Worm (Caenorhabditis elegans): Measurements from ENCODE around the gene K02D3.1.

Gene K02D3.1

ce11 chrX:13676892-13677291 is 29.8 kb upstream of the K02D3.1 start, which contains the start of gene gck-4:
TSS of gene gck-4 (plus strand) at chrX:13677192.
- TF ChIP-seq tab-1 (GFP tag; IDR thresholded peaks at IDR 0.05) (no peak), flt-1 (GFP tag; IDR thresholded peaks at IDR 0.05) (no peak), med-1 (GFP tag; optimal IDR thresholded peaks at IDR 0.05; ENCODE audit: insufficient read depth) (no peak), ref-1 (GFP tag; conservative IDR thresholded peaks at IDR 0.05) (no peak), ztf-23 (GFP tag; IDR thresholded peaks at IDR 0.05) (no peak), klf-2 (GFP tag; conservative IDR thresholded peaks at IDR 0.05) (no peak)

ce11 chrX:13685725-13686124 is 21.0 kb upstream of the K02D3.1 start:
- TF ChIP-seq cog-1 (tag; optimal IDR thresholded peaks at IDR 0.05) (no peak), klf-2 (GFP tag; conservative IDR thresholded peaks at IDR 0.05) (no peak), ref-1 (GFP tag; conservative IDR thresholded peaks at IDR 0.05) (no peak), ztf-29 (GFP tag; IDR thresholded peaks at IDR 0.05) (no peak), med-1 (GFP tag; optimal IDR thresholded peaks at IDR 0.05; ENCODE audit: insufficient read depth) (no peak), tab-1 (GFP tag; IDR thresholded peaks at IDR 0.05) (no peak), flt-1 (GFP tag; IDR thresholded peaks at IDR 0.05) (no peak), ztf-23 (GFP tag; IDR thresholded peaks at IDR 0.05) (no peak), T22C8.4 (GFP tag; IDR thresholded peaks at IDR 0.05) (no peak)

- peak; percentile 75 for TF ChIP-seq cog-1 (tag; optimal IDR thresholded peaks at IDR 0.05)
- no peak for TF ChIP-seq ref-1 (GFP tag; conservative IDR thresholded peaks at IDR 0.05)
These were observed 19.6 kb upstream of the K02D3.1 start for ce11 chrX:13687111-13687512.

- TF ChIP-seq ref-1 (GFP tag; conservative IDR thresholded peaks at IDR 0.05) (no peak), klf-2 (GFP tag; conservative IDR thresholded peaks at IDR 0.05) (no peak), cog-1 (tag; optimal IDR thresholded peaks at IDR 0.05) (no peak), ztf-23 (GFP tag; IDR thresholded peaks at IDR 0.05) (no peak), ztf-29 (GFP tag; IDR thresholded peaks at IDR 0.05) (no peak), flt-1 (GFP tag; IDR thresholded peaks at IDR 0.05) (no peak), T22C8.4 (GFP tag; IDR thresholded peaks at IDR 0.05) (no peak), tab-1 (GFP tag; IDR thresholded peaks at IDR 0.05) (no peak), med-1 (GFP tag; optimal IDR thresholded peaks at IDR 0.05; ENCODE audit: insufficient read depth) (no peak)
These were observed 19.1 kb upstream of the K02D3.1 start, which contains the start of gene adm-2 for ce11 chrX:13687655-13688054. TSS of gene adm-2 (plus strand) at chrX:13687955.

- TF ChIP-seq tab-1 (GFP tag; IDR thresholded peaks at IDR 0.05) (no peak), cog-1 (tag; optimal IDR thresholded peaks at IDR 0.05) (no peak), T22C8.4 (GFP tag; IDR thresholded peaks at IDR 0.05) (no peak), flt-1 (GFP tag; IDR thresholded peaks at IDR 0.05) (no peak), ztf-23 (GFP tag; IDR thresholded peaks at IDR 0.05) (no peak), med-1 (GFP tag; optimal IDR thresholded peaks at IDR 0.05; ENCODE audit: insufficient read depth) (no peak), ztf-29 (GFP tag; IDR thresholded peaks at IDR 0.05) (no peak), klf-2 (GFP tag; conservative IDR thresholded peaks at IDR 0.05) (no peak), ref-1 (GFP tag; conservative IDR thresholded peaks at IDR 0.05) (no peak)
These were observed 16.4 kb upstream of the K02D3.1 start for ce11 chrX:13690333-13690732.

ce11 chrX:13696152-13696551 is 10.6 kb upstream of the K02D3.1 start:
- TF ChIP-seq ztf-29 (GFP tag; IDR thresholded peaks at IDR 0.05) (no peak), ztf-23 (GFP tag; IDR thresholded peaks at IDR 0.05) (no peak), med-1 (GFP tag; optimal IDR thresholded peaks at IDR 0.05; ENCODE audit: insufficient read depth) (no peak), klf-2 (GFP tag; conservative IDR thresholded peaks at IDR 0.05) (no peak), ref-1 (GFP tag; conservative IDR thresholded peaks at IDR 0.05) (no peak), T22C8.4 (GFP tag; IDR thresholded peaks at IDR 0.05) (no peak)

ce11 chrX:13697520-13697919 is 9.2 kb upstream of the K02D3.1 start:
- TF ChIP-seq ref-1 (GFP tag; conservative IDR thresholded peaks at IDR 0.05): no peak
- TF ChIP-seq flt-1 (GFP tag; IDR thresholded peaks at IDR 0.05): 0 out of 2 replicates have a peak, but pooled peaks have one; percentile 44

ce11 chrX:13700642-13701233 is 6.0 kb upstream of the K02D3.1 start:
- TF ChIP-seq flt-1 (GFP tag; IDR thresholded peaks at IDR 0.05) (peak; percentile 88), ztf-29 (GFP tag; IDR thresholded peaks at IDR 0.05) (peak; percentile 56; the same call in 1 of the 2 replicates), T22C8.4 (GFP tag; IDR thresholded peaks at IDR 0.05) (peak; percentile 55; the same call in 1 of the 2 replicates), cog-1 (tag; optimal IDR thresholded peaks at IDR 0.05) (peak; percentile 98), ref-1 (GFP tag; conservative IDR thresholded peaks at IDR 0.05) (no peak), ztf-23 (GFP tag; IDR thresholded peaks at IDR 0.05) (peak; percentile 84), tab-1 (GFP tag; IDR thresholded peaks at IDR 0.05) (peak; percentile 64; the same call in 1 of the 2 replicates), klf-2 (GFP tag; conservative IDR thresholded peaks at IDR 0.05) (peak; percentile 69), med-1 (GFP tag; optimal IDR thresholded peaks at IDR 0.05; ENCODE audit: insufficient read depth) (peak; percentile 51)

ce11 chrX:13702923-13703322 is 3.8 kb upstream of the K02D3.1 start:
- TF ChIP-seq cog-1 (tag; optimal IDR thresholded peaks at IDR 0.05): no peak
- TF ChIP-seq ref-1 (GFP tag; conservative IDR thresholded peaks at IDR 0.05): no peak
- no peak for TF ChIP-seq flt-1 (GFP tag; IDR thresholded peaks at IDR 0.05)
- TF ChIP-seq ztf-23 (GFP tag; IDR thresholded peaks at IDR 0.05): no peak
- no peak for TF ChIP-seq T22C8.4 (GFP tag; IDR thresholded peaks at IDR 0.05)
- no peak for TF ChIP-seq klf-2 (GFP tag; conservative IDR thresholded peaks at IDR 0.05)

DNA sequence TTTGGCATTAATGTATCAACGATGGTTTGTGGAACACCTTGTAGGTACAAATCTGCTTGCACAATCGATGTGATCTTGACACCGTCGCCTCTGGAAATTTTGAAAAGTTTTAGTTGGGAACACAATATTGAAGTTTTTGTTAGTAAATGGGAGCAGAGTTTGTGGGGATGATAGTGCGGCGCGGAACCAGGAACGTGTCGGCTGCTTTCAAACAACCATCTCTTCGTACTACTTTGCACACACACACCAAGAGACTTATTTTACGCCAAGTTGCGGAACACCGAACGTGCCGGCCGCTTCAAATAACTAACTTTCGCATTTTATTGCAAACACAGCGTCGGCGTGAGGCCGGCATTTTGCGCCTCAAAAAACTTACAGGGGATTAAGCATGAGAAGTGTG is 2.4 kb downstream of the K02D3.1 start:
- TF ChIP-seq tab-1 (GFP tag; IDR thresholded peaks at IDR 0.05) (no peak), ztf-23 (GFP tag; IDR thresholded peaks at IDR 0.05) (no peak), klf-2 (GFP tag; conservative IDR thresholded peaks at IDR 0.05) (no peak), ztf-29 (GFP tag; IDR thresholded peaks at IDR 0.05) (no peak), T22C8.4 (GFP tag; IDR thresholded peaks at IDR 0.05) (no peak), med-1 (GFP tag; optimal IDR thresholded peaks at IDR 0.05; ENCODE audit: insufficient read depth) (no peak), flt-1 (GFP tag; IDR thresholded peaks at IDR 0.05) (no peak)

Measured in whole organism, midembryonic.